Worm (Caenorhabditis elegans) whole organism, L1 larva: ENCODE results near the gene T05H10.8.

Source experiments
- elt-3 ChIP-seq, 6 experiments: fragments of 150-350 bp in 1 of 6; sonication (generic microtip); optimal IDR thresholded peaks; 2 replicates each; lab custom pipeline; 2017 to 2018; ENCODE audit warnings: missing biosample characterization in 6 of 6, missing genetic modification characterization in 6 of 6, inconsistent platforms in 1 of 6
- lin-13 ChIP-seq: fragments of 150-350 bp; optimal IDR thresholded peaks from 2 replicates; lab custom pipeline; 2014; ENCODE audit warnings: missing biosample characterization, missing genetic modification reagents, missing genetic modification characterization
- lin-15B ChIP-seq: fragments of 150-350 bp; sonication (generic microtip); optimal IDR thresholded peaks from 3 replicates; lab custom pipeline; 2014; ENCODE audit warnings: missing biosample characterization, missing genetic modification characterization
- lin-39 ChIP-seq: fragments of 150-350 bp; optimal IDR thresholded peaks from 2 replicates; lab custom pipeline; 2014; ENCODE audit warnings: missing biosample characterization, missing genetic modification reagents, missing genetic modification characterization
- mdl-1 ChIP-seq, 2 experiments: fragments of 150-350 bp; optimal IDR thresholded peaks; 2 replicates each; lab custom pipeline; 2014 to 2017; ENCODE audit warnings: missing biosample characterization in 2 of 2, missing genetic modification characterization in 2 of 2, inconsistent platforms in 1 of 2
- nhr-11 ChIP-seq: fragments of 150-350 bp; optimal IDR thresholded peaks from 2 replicates; lab custom pipeline; 2014; ENCODE audit warnings: missing biosample characterization, missing genetic modification characterization
- nhr-85 ChIP-seq: sonication (generic microtip); peaks from one replicate; lab custom pipeline; 2016; ENCODE audit warnings: missing genetic modification characterization, inconsistent platforms, missing compliant biosample characterization
- skn-1 ChIP-seq: fragments of 150-350 bp; optimal IDR thresholded peaks from 2 replicates; lab custom pipeline; 2014; ENCODE audit warnings: missing biosample characterization, missing genetic modification characterization
- unc-130 ChIP-seq: fragments of 150-350 bp; optimal IDR thresholded peaks from 2 replicates; lab custom pipeline; 2017; ENCODE audit warnings: missing biosample characterization, missing genetic modification characterization, inconsistent platforms

DNA sequence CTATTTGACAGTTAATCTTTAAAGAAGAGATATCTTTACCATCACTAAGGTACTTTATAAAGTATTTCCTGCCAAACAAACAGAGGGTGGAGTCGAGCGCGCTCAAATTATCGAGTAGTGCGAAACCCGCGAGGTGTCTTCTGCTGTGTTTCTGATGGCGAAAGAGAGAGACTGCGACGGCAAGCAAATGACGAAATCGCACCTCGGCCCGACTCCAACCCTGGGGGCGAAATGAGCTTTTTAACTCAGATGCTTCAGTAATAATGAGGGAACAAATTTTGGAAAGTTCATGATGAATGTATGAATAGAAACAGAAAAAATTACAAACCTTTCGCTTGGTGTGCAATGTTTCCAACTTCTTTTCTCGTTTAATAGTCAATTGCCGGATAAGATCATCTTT lies 32.7 kb downstream of the T05H10.8 start:
- TF ChIP-seq lin-39: peak; percentile 48
- no peak for TF ChIP-seq nhr-11
- TF ChIP-seq unc-130: peak; percentile 8
- TF ChIP-seq mdl-1 (tag; optimal IDR thresholded peaks at IDR 0.05; lab: Kevin White, UChicago): no peak
- peak; percentile 34 for TF ChIP-seq lin-13 (GFP tag; lab: Kevin White, UChicago)
- peak; percentile 67 for TF ChIP-seq skn-1 (tag; lab: Kevin White, UChicago)
- peak; percentile 92 for TF ChIP-seq nhr-85
- TF ChIP-seq elt-3 (tag; optimal IDR thresholded peaks at IDR 0.05; lab: Kevin White, UChicago): peak in 4 of 6 experiments; percentile 4 to 41 (median 32)
- TF ChIP-seq lin-15B: no peak
